Fruit fly (Drosophila melanogaster) whole organism, wandering third instar larva: Measurements from ENCODE around the gene ea.
A peak's percentile ranks its signal among the peaks of the same experiment; 100 is the strongest.

Experiments
- Abd-B ChIP-seq: fragments of >200 bp; optimal IDR thresholded peaks from 2 replicates; lab custom pipeline; 2017; ENCODE audit warnings: missing biosample characterization, missing genetic modification characterization
- CG32264 ChIP-seq: fragments of 200-800 bp; sonication (Bioruptor generic); optimal IDR thresholded peaks from 2 replicates; lab custom pipeline; 2016; ENCODE audit warnings: missing biosample characterization, missing genetic modification characterization
- CG9705 ChIP-seq: fragments of 200-800 bp; sonication (Bioruptor generic); optimal IDR thresholded peaks from 2 replicates; lab custom pipeline; 2018; ENCODE audit warnings: missing biosample characterization, mild to moderate bottlenecking, missing genetic modification characterization
- CrebA ChIP-seq: fragments of 200-800 bp; sonication (Bioruptor generic); optimal IDR thresholded peaks from 2 replicates; lab custom pipeline; 2016; ENCODE audit warnings: missing biosample characterization, mild to moderate bottlenecking, missing genetic modification characterization, borderline replicate concordance
- Dfd ChIP-seq: fragments of >200 bp; optimal IDR thresholded peaks from 2 replicates; lab custom pipeline; 2017; ENCODE audit warnings: missing biosample characterization, missing genetic modification characterization
- Dif ChIP-seq: fragments of 200-275, 200-300 bp; sonication (Bioruptor generic); optimal IDR thresholded peaks from 2 replicates; lab custom pipeline; 2018; ENCODE audit warnings: missing biosample characterization, missing genetic modification characterization; ENCODE audit not compliant: partially characterized antibody
- GATAd ChIP-seq: sonication (Bioruptor generic); optimal IDR thresholded peaks from 2 replicates; lab custom pipeline; 2016; ENCODE audit warnings: missing biosample characterization, missing genetic modification characterization
- HLH106 ChIP-seq: fragments of 200-800 bp; optimal IDR thresholded peaks from 3 replicates; lab custom pipeline; 2019; ENCODE audit warnings: missing biosample characterization, mild to moderate bottlenecking, missing genetic modification characterization, moderate library complexity
- Hr78 ChIP-seq: fragments of >200 bp; optimal IDR thresholded peaks from 2 replicates; lab custom pipeline; 2017; ENCODE audit warnings: missing biosample characterization, missing genetic modification characterization
- Hr83 ChIP-seq: fragments of 200-300 bp; sonication (Bioruptor generic); optimal IDR thresholded peaks from 2 replicates; lab custom pipeline; 2016; ENCODE audit warnings: missing biosample characterization, mild to moderate bottlenecking, missing genetic modification characterization, moderate library complexity; ENCODE audit not compliant: poor library complexity, severe bottlenecking
- Jra ChIP-seq: sonication (Bioruptor generic); optimal IDR thresholded peaks from 2 replicates; lab custom pipeline; 2016; ENCODE audit warnings: missing biosample characterization, missing genetic modification characterization
- Mio ChIP-seq: sonication (Bioruptor generic); optimal IDR thresholded peaks from 2 replicates; lab custom pipeline; 2016; ENCODE audit warnings: missing biosample characterization, missing genetic modification characterization
- Myc ChIP-seq: fragments of >200 bp; optimal IDR thresholded peaks from 2 replicates; lab custom pipeline; 2017
- N ChIP-seq: fragments of >200 bp; optimal IDR thresholded peaks from 2 replicates; lab custom pipeline; 2018; ENCODE audit warnings: missing biosample characterization, missing external identifiers, missing genetic modification characterization
- OdsH ChIP-seq: fragments of 200-800 bp; sonication (Bioruptor generic); optimal IDR thresholded peaks from 2 replicates; lab custom pipeline; 2016; ENCODE audit warnings: missing biosample characterization, mild to moderate bottlenecking, missing genetic modification characterization
- Rel ChIP-seq, 2 experiments: fragments of 200-800 bp; sonication (Bioruptor generic) in 1 of 2; optimal IDR thresholded peaks; 2 replicates in 1 of 2; 3 replicates in 1 of 2; lab custom pipeline; 2016 to 2019; ENCODE audit warnings: mild to moderate bottlenecking in 2 of 2, missing biosample characterization in 2 of 2, missing genetic modification characterization in 2 of 2, moderate library complexity in 1 of 2
- Sp1 ChIP-seq: fragments of 200-800 bp; sonication (Bioruptor generic); optimal IDR thresholded peaks from 3 replicates; lab custom pipeline; 2019; ENCODE audit warnings: missing biosample characterization, mild to moderate bottlenecking, missing genetic modification characterization, moderate library complexity
- Vsx2 ChIP-seq: fragments of 200-300, 225-300 bp; sonication (Bioruptor generic); optimal IDR thresholded peaks from 2 replicates; lab custom pipeline; 2018; ENCODE audit warnings: missing biosample characterization, missing genetic modification characterization; ENCODE audit not compliant: partially characterized antibody
- br ChIP-seq: fragments of 200-800 bp; sonication (Bioruptor generic); optimal IDR thresholded peaks from 2 replicates; lab custom pipeline; 2016; ENCODE audit warnings: missing biosample characterization, missing genetic modification characterization
- brk ChIP-seq: fragments of 200-800 bp; sonication (Bioruptor generic); optimal IDR thresholded peaks from 2 replicates; lab custom pipeline; 2016; ENCODE audit warnings: missing biosample characterization, mild to moderate bottlenecking, missing genetic modification characterization
- dl ChIP-seq, 2 experiments: fragments of 175-275, 200-275 bp in 1 of 2; fragments of 200-275 bp in 1 of 2; sonication (Bioruptor generic); optimal IDR thresholded peaks; lab custom pipeline; 2018; ENCODE audit warnings: mild to moderate bottlenecking in 2 of 2, missing biosample characterization in 2 of 2, missing genetic modification characterization in 2 of 2, moderate library complexity in 2 of 2; ENCODE audit not compliant: partially characterized antibody in 2 of 2, insufficient read depth in 1 of 2
- dmrt93B ChIP-seq: fragments of 200-800 bp; sonication (Bioruptor generic); optimal IDR thresholded peaks from 2 replicates; lab custom pipeline; 2018; ENCODE audit warnings: missing biosample characterization, mild to moderate bottlenecking, missing genetic modification characterization
- dsf ChIP-seq: sonication (Bioruptor generic); optimal IDR thresholded peaks from 2 replicates; lab custom pipeline; 2016; ENCODE audit warnings: missing biosample characterization, missing genetic modification characterization, borderline replicate concordance
- ey ChIP-seq: fragments of 200-800 bp; sonication (Bioruptor generic); optimal IDR thresholded peaks from 2 replicates; lab custom pipeline; 2016; ENCODE audit warnings: missing biosample characterization, missing genetic modification characterization
- foxo ChIP-seq, 2 experiments: fragments of 200-800 bp; sonication (Bioruptor generic); optimal IDR thresholded peaks; 2 replicates in 1 of 2; 3 replicates in 1 of 2; lab custom pipeline; 2016 to 2017; ENCODE audit warnings: missing biosample characterization in 2 of 2, missing genetic modification characterization in 2 of 2
- fru ChIP-seq: fragments of 200-800 bp; sonication (Bioruptor generic); optimal IDR thresholded peaks from 3 replicates; lab custom pipeline; 2016; ENCODE audit warnings: missing biosample characterization, mild to moderate bottlenecking, missing genetic modification characterization
- h ChIP-seq: fragments of 200-800 bp; sonication (Bioruptor generic); optimal IDR thresholded peaks from 3 replicates; lab custom pipeline; 2016; ENCODE audit warnings: missing biosample characterization, mild to moderate bottlenecking, missing genetic modification characterization
- jim ChIP-seq: fragments of 175-275, 200-325 bp; sonication (Bioruptor generic); optimal IDR thresholded peaks from 2 replicates; lab custom pipeline; 2016; ENCODE audit warnings: missing biosample characterization, mild to moderate bottlenecking, missing genetic modification characterization
- lola ChIP-seq: fragments of >200 bp; optimal IDR thresholded peaks from 2 replicates; lab custom pipeline; 2017; ENCODE audit warnings: missing biosample characterization, missing genetic modification characterization
- pan ChIP-seq: fragments of >200 bp; optimal IDR thresholded peaks from 2 replicates; lab custom pipeline; 2017
- psq ChIP-seq: fragments of 200-800 bp; sonication (Bioruptor generic); optimal IDR thresholded peaks from 3 replicates; lab custom pipeline; 2017; ENCODE audit warnings: missing biosample characterization, mild to moderate bottlenecking, missing genetic modification characterization, moderate library complexity
- rgr ChIP-seq: fragments of 200-800 bp; sonication (Bioruptor generic); optimal IDR thresholded peaks from 3 replicates; lab custom pipeline; 2016; ENCODE audit warnings: missing biosample characterization, mild to moderate bottlenecking, missing genetic modification characterization
- sage ChIP-seq: fragments of 200-800 bp; sonication (Bioruptor generic); optimal IDR thresholded peaks from 2 replicates; lab custom pipeline; 2016; ENCODE audit warnings: missing biosample characterization, mild to moderate bottlenecking, missing genetic modification characterization
- sv ChIP-seq: fragments of 200-800 bp; sonication (Bioruptor generic); optimal IDR thresholded peaks from 3 replicates; lab custom pipeline; 2016; ENCODE audit warnings: missing biosample characterization, missing genetic modification characterization
- tai ChIP-seq: sonication (Bioruptor generic); optimal IDR thresholded peaks from 2 replicates; lab custom pipeline; 2016; ENCODE audit warnings: missing biosample characterization, missing genetic modification characterization
- usp ChIP-seq: fragments of >200 bp; optimal IDR thresholded peaks from 2 replicates; lab custom pipeline; 2017; ENCODE audit warnings: missing biosample characterization, missing genetic modification characterization
- woc ChIP-seq: sonication (Bioruptor generic); optimal IDR thresholded peaks from 2 replicates; lab custom pipeline; 2016; ENCODE audit warnings: missing biosample characterization, mild to moderate bottlenecking, missing genetic modification characterization

ea gene

dm6 chr3R:15342926-15343685, 14.6 kb downstream of the ea start, which contains the start of gene Nagk (continued):
- TF ChIP-seq lola (GFP tag; lab: Kevin White, UChicago) (no peak), OdsH (GFP tag; lab: Kevin White, UChicago) (peak; percentile 68), pan (lab: Kevin White, UChicago) (peak; percentile 86), dl (GFP tag; optimal IDR thresholded peaks at IDR 0.05; lab: Kevin White, UChicago; ENCODE audit: insufficient read depth in 1 of 2, partially characterized antibody in 2 of 2) (no peak), Abd-B (GFP tag; lab: Kevin White, UChicago) (no peak), sage (GFP tag; lab: Kevin White, UChicago) (no peak), Jra (GFP tag; lab: Kevin White, UChicago) (peak; percentile 57), HLH106 (peak; percentile 56), CG9705 (GFP tag; lab: Kevin White, UChicago) (peak; percentile 34), Mio (GFP tag; lab: Kevin White, UChicago) (no peak), br (GFP tag; lab: Kevin White, UChicago) (peak; percentile 49), CG32264 (peak; percentile 34), tai (GFP tag; lab: Kevin White, UChicago) (no peak), GATAd (no peak), Myc (lab: Kevin White, UChicago) (no peak)

- TF ChIP-seq Rel (GFP tag; optimal IDR thresholded peaks at IDR 0.05; lab: Kevin White, UChicago) (no peak), Rel (tag; optimal IDR thresholded peaks at IDR 0.05; lab: Kevin White, UChicago) (peak; percentile 67), Myc (lab: Kevin White, UChicago) (no peak)
These were observed 16.9 kb downstream of the ea start for dm6 chr3R:15345198-15346017.

- no peak for TF ChIP-seq pan (lab: Kevin White, UChicago)
- TF ChIP-seq Myc (lab: Kevin White, UChicago), result peak; percentile 3
- TF ChIP-seq, all 38 proteins: peak for 1
These were observed 17.5 kb downstream of the ea start, which contains the start of the genes Surf4 and CG31301 for dm6 chr3R:15346018-15346383. Gene Surf4 (minus strand): TSS chr3R:15346176. Gene CG31301 (plus strand): TSS chr3R:15346205.

dm6 chr3R:15347822-15348221, 19.3 kb downstream of the ea start, which contains the start of the genes CG42726 and CG42727:
Gene CG42726 (plus strand): TSS chr3R:15348048.
Gene CG42727 (plus strand): TSS chr3R:15348048.
- TF ChIP-seq Sp1 (GFP tag; lab: Kevin White, UChicago) (peak; percentile 28), Hr83 (no peak), CG32264 (no peak), Dif (no peak), sv (peak; percentile 14), dsf (GFP tag; lab: Kevin White, UChicago) (no peak), Vsx2 (GFP tag; lab: Kevin White, UChicago) (no peak), CG9705 (GFP tag; lab: Kevin White, UChicago) (peak; percentile 16), fru (no peak), rgr (GFP tag; lab: Kevin White, UChicago) (peak; percentile 56), tai (GFP tag; lab: Kevin White, UChicago) (no peak), br (GFP tag; lab: Kevin White, UChicago) (peak; percentile 45), dmrt93B (GFP tag; lab: Kevin White, UChicago) (no peak), woc (GFP tag; lab: Kevin White, UChicago) (peak; percentile 17), GATAd (no peak), sage (GFP tag; lab: Kevin White, UChicago) (no peak), ey (GFP tag; lab: Kevin White, UChicago) (peak; percentile 27), HLH106 (peak; percentile 45), OdsH (GFP tag; lab: Kevin White, UChicago) (peak; percentile 18), Dfd (no peak), Abd-B (GFP tag; lab: Kevin White, UChicago) (no peak), psq (GFP tag; lab: Kevin White, UChicago) (no peak), lola (GFP tag; lab: Kevin White, UChicago) (no peak), jim (GFP tag; lab: Kevin White, UChicago) (no peak), Hr78 (GFP tag; lab: Kevin White, UChicago) (no peak), Rel (GFP tag; optimal IDR thresholded peaks at IDR 0.05; lab: Kevin White, UChicago) (no peak), Rel (tag; optimal IDR thresholded peaks at IDR 0.05; lab: Kevin White, UChicago) (no peak), N (GFP tag; lab: Kevin White, UChicago) (no peak), Jra (GFP tag; lab: Kevin White, UChicago) (no peak), foxo (GFP tag; optimal IDR thresholded peaks at IDR 0.05; lab: Kevin White, UChicago) (peak in 1 of 2 experiments; percentile 60), Mio (GFP tag; lab: Kevin White, UChicago) (no peak), CrebA (GFP tag; lab: Kevin White, UChicago) (no peak), dl (GFP tag; optimal IDR thresholded peaks at IDR 0.05; lab: Kevin White, UChicago; ENCODE audit: insufficient read depth in 1 of 2, partially characterized antibody in 2 of 2) (no peak), h (GFP tag; lab: Kevin White, UChicago) (peak; percentile 43), usp (no peak), Myc (lab: Kevin White, UChicago) (no peak), pan (lab: Kevin White, UChicago) (no peak), brk (GFP tag; lab: Kevin White, UChicago) (no peak)
